Worm (Caenorhabditis elegans): ENCODE data around the gene F40H3.3.

ce11 chrII:6208116-6208515 is 36.8 kb downstream of the F40H3.3 start, which contains the start of gene daf-37:
- TF ChIP-seq C08G9.2 (tag; optimal IDR thresholded peaks at IDR 0.05) (no peak), fkh-10 (GFP tag; optimal IDR thresholded peaks at IDR 0.05) (no peak), ceh-24 (tag; optimal IDR thresholded peaks at IDR 0.05) (no peak), F13H6.1 (tag; optimal IDR thresholded peaks at IDR 0.05) (no peak), ceh-2 (tag; optimal IDR thresholded peaks at IDR 0.05) (no peak), K09A11.1 (tag; optimal IDR thresholded peaks at IDR 0.05; ENCODE audit: insufficient read depth) (no peak)
